Worm (Caenorhabditis elegans) whole organism, dauer: ENCODE measurements around the gene lido-9.
"Not testable (repeated sequence)": the region's sequence is repeated elsewhere in the genome, so short reads cannot be mapped to it uniquely, and the experiment has no call there.

Source experiments
- unc-62 ChIP-seq: sonication (generic microtip); optimal IDR thresholded peaks from 2 replicates; lab custom pipeline; 2017; ENCODE audit warnings: missing biosample characterization, missing genetic modification reagents, missing genetic modification characterization

Gene lido-9

ce11 chrII:3019807-3020206 lies 19.2 kb downstream of the lido-9 start, which contains the start of gene clec-3:
Gene clec-3, minus strand, starts transcription at chrII:3019907.
- no peak for TF ChIP-seq unc-62

ce11 chrII:3020899-3021298 lies 20.3 kb downstream of the lido-9 start:
- no peak for TF ChIP-seq unc-62

DNA sequence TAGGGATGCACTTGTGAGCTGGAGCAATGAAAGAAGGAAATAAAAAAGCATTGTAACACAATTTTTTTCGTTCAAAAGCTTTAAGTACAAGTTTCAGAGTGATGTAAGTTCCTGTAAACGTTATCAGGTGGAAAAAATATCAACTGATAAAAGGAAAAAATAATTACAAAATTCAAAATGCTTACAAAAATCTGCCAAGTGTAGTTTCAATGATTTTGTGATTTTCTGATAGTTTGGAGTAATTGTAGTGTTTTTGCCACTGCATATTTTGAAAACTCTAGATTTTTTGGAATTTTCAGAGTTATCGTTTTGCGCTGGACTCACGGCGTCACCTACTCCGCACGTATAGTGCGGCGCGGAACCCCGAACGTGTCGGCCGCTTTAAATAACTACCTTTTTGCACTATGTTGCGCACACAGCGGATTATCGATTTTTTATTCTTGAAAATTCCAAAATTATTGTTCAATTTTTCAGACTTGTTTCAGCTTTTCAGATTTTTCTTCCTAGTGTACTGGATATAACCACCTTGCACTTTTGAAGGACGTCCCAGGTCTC lies 22.9 kb downstream of the lido-9 start, which contains the start of gene clec-2:
TSS of gene clec-2 (minus strand) at position 51 of the 555 bp plus-strand sequence.
- TF ChIP-seq unc-62: no peak

ce11 chrII:3024655-3025054 lies 24.1 kb downstream of the lido-9 start:
- TF ChIP-seq unc-62: no peak

- TF ChIP-seq unc-62: no peak
Measured at ce11 chrII:3028264-3028663, 27.7 kb downstream of the lido-9 start.

- no peak for TF ChIP-seq unc-62
Measured at ce11 chrII:3030416-3030815, 29.8 kb downstream of the lido-9 start.

DNA sequence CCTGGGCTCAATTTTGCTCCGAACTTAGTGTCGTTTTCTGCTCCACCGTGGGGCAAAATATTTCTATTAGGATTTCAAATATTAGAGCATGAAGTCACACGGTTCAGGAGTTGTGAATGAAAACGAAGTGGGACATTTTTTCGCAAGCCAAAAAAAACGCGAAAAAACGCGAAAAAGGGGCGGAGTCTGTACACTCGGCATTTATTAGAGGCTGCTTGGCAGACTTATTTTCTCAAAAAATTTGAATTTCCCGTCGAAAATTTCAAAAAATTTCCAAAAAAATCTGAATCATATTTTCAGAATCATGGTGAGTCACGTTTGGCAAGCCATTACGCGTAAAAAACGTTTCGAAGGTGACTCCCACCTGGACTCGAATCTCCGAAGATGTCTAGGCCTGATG lies 31.9 kb downstream of the lido-9 start, which contains the start of gene B0454.6:
TSS of gene B0454.6 (plus strand) at position 301 of the 400 bp plus-strand sequence.
- TF ChIP-seq unc-62: not testable (repeated sequence)

DNA sequence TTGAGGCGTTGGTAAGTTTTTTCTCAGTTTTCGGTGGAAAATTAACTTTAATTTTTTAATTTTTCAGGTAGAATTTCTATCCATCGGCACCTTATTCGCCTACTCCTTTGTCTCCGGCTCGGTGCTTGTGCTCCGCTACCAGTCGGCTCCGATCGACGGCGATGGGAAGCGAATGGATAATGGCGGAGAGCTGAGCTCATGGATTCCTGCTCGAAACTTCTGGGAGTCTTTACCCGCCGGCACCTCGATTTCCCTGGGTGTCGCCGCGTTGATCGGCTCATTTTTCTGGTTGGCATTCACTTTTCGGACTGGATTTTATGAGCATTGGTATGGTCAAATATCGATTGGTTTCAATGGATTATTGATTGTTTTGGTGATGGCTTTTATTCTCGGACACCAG lies 34.3 kb downstream of the lido-9 start:
- TF ChIP-seq unc-62: no peak

ce11 chrII:3036344-3036743 lies 35.8 kb downstream of the lido-9 start:
- no peak for TF ChIP-seq unc-62

- no peak for TF ChIP-seq unc-62
Measured at ce11 chrII:3038453-3038909, 37.9 kb downstream of the lido-9 start, which contains the start of the genes B0454.26 and B0454.5. Gene B0454.26, minus strand, starts transcription at chrII:3038553. Gene B0454.5, plus strand, starts transcription at chrII:3038859.

DNA sequence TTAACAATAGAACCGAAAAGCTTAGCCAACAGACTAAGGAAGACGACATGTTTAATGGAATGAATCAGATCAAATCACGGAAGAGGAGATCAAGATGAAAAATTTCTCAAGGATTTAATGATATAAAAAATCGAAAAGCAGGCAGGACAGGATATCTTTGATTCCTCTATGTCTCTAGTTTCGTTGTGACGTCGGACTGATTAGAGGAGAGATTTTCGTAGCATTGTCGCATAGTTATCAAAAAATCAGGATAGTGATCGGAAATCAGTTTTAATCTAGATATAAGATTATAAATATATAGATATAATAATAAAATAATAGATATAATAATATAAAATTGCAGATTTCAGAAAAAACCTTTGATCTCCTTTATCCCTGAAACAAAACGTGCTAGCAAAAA lies 42.8 kb downstream of the lido-9 start, which contains the start of gene B0454.8:
TSS of gene B0454.8 (minus strand) at position 101 of the 400 bp plus-strand sequence.
- TF ChIP-seq unc-62: no peak

DNA sequence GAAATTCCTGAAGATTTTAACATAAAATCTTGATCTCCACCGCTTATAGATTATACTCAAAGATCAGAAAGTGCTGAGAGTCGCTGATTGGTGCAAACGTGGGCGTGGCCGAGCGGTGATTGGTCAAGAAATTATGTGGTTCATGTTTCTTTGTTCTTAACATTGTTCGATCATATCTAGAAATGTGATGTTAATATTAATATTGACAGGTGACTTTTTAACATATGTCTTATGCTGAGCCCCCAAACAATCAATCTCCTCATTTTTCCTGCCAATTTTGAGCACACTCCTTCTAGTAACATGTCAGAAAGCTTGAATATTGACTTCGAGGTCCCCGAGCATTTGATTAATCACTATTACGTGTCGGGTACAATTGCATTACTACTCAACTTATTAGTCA lies 43.5 kb downstream of the lido-9 start, which contains the start of gene sri-29:
TSS of gene sri-29 (plus strand) at position 301 of the 400 bp plus-strand sequence.
- TF ChIP-seq unc-62: no peak

DNA sequence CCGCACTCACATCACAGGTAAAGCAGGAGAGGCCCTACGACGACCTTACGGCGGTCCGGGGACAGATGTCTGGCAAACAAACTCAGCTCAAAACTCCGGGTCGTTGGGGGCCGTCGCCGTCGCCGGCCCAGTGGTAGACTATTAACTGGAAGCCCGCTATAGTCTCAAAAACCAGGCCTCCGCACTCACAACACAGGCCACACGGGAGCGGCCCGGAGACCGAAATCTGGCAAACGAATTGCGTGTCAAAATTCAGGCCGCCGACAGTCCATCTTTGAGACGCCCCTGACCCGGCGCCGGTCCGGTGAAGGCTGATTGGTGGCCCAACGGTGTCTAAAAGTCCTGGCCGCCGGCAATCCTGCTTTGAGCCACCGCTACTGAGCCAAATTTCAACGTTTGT lies 44.9 kb downstream of the lido-9 start:
- TF ChIP-seq unc-62: no peak

DNA sequence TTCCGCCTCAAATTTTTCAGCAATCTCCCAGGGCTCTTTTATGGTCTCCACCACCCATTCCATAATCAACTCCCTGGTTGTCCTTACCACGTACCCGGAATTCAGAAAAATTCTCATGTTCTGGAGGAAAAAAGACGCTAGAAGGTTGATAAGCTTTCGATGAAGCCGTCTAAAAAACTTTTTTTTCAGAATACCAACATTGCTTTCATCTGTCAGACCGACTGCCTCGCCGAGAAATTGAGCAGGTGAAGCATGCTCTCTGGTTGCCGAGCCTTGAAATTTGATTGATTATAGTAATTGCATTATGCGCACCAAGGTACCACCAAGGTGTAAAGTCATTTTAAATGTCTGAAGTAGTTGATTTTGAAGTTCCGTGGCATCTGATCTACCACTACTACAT lies 45.3 kb downstream of the lido-9 start, which contains the start of gene sri-30:
TSS of gene sri-30 (plus strand) at position 301 of the 400 bp plus-strand sequence.
- TF ChIP-seq unc-62: no peak

DNA sequence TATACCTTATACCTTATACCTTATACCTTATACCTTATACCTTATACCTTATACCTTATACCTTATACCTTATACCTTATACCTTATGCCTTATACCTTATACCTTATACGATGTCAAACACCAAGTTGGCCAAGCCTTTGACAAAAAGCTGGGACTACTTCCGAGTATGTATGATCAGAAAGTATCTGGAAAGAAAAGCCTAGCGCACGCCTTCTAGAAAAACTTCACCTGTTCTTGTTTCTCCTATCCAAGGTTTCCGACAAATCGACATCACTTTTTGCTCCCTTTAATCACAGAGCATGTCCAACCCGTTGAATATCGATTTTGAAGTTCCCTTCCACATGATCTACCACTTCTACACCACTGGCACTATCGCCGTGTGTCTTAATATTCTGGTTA lies 47.8 kb downstream of the lido-9 start, which contains the start of gene sri-28:
TSS of gene sri-28 (plus strand) at position 301 of the 400 bp plus-strand sequence.
- TF ChIP-seq unc-62: no peak

- no peak for TF ChIP-seq unc-62
Measured at ce11 chrII:3048989-3049388, 48.4 kb downstream of the lido-9 start.

DNA sequence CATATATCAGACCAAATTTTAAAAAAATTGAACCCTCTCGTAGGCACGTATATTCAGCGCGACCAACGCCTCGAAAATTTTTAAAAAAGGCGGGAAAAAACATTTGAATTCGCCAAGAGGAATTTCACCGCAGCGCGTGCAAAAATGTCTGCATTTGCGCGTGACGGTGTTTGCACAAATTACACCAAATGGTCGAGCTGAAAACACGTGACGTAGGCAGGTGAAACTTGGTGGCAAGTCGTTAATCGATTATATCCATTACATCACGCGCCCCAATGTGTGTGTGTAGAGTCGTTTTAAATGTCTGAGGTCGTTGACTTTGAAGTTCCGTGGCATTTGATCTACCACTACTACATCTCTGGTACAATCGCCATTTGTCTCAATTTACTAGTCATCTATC lies 50.1 kb downstream of the lido-9 start, which contains the start of gene sri-31:
TSS of gene sri-31 (plus strand) at position 301 of the 400 bp plus-strand sequence.
- TF ChIP-seq unc-62: no peak

DNA sequence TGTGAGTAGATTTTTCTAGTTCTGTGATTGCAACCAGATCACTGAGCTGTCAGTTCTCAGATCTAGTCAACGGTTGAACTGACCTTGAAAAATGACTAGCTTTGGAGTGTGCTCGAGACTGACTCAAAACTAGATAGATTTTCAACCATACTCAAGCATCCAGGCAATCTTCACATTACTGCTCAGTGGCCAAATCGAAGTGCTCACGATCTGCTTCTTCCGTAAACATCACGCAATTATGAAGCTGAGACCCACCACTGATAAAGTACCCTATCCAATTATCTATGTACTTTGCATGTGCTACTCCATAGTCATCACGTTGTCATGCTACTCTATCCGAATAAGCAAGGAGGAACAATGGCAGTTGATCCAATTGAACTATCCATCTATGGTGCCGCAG lies 50.8 kb downstream of the lido-9 start:
- no peak for TF ChIP-seq unc-62
